Worm (Caenorhabditis elegans): ENCODE results near the gene nspb-7.

ce11 chrII:14602735-14603134 lies 24.6 kb downstream of the nspb-7 start:
- TF ChIP-seq snpc-4 (tag; optimal IDR thresholded peaks at IDR 0.05) (no peak), mab-5 (tag; optimal IDR thresholded peaks at IDR 0.05) (no peak), ama-1 (optimal IDR thresholded peaks at IDR 0.05) (no peak), ceh-82 (tag; optimal IDR thresholded peaks at IDR 0.05) (no peak), lin-39 (tag; optimal IDR thresholded peaks at IDR 0.05) (no peak), alr-1 (tag; optimal IDR thresholded peaks at IDR 0.05) (no peak), skn-1 (tag; optimal IDR thresholded peaks at IDR 0.05) (no peak)

Measured in whole organism, L2 larva.